Worm (Caenorhabditis elegans) whole organism, young adult: Measurements from ENCODE around the gene flcn-1.
"Not testable (repeated sequence)": the region's sequence is repeated elsewhere in the genome, so short reads cannot be mapped to it uniquely, and the experiment has no call there.

Experiments used
- B0019.2 ChIP-seq: fragments of 200-800 bp; sonication (Bioruptor generic); conservative IDR thresholded peaks from 2 replicates; pipeline ENCODE4 v1.3.6; 2022; ENCODE audit warnings: missing genetic modification reagents, missing genetic modification characterization, missing compliant biosample characterization
- D2030.7 ChIP-seq: fragments of 200-800 bp; sonication (Bioruptor generic); IDR thresholded peaks from 2 replicates; pipeline ENCODE4 v1.3.6; 2022; ENCODE audit warnings: missing genetic modification reagents, missing genetic modification characterization, missing compliant biosample characterization
- F22D6.2 ChIP-seq: sonication (generic microtip); optimal IDR thresholded peaks from 2 replicates; lab custom pipeline; 2016; ENCODE audit warnings: mild to moderate bottlenecking, missing genetic modification characterization, missing compliant biosample characterization
- F23B12.7 ChIP-seq: sonication (generic microtip); optimal IDR thresholded peaks from 2 replicates; lab custom pipeline; 2017; ENCODE audit warnings: missing genetic modification characterization, mild to moderate bottlenecking, missing compliant biosample characterization, antibody characterized with exemption, moderate library complexity; ENCODE audit not compliant: insufficient read depth
- F33H1.4 ChIP-seq: fragments of 200-800 bp; sonication (Bioruptor generic); IDR thresholded peaks from 2 replicates; pipeline ENCODE4 v1.3.6; 2022; ENCODE audit warnings: missing genetic modification reagents, missing genetic modification characterization, missing compliant biosample characterization
- F39B2.1 ChIP-seq: fragments of 200-800 bp; sonication (Bioruptor generic); IDR thresholded peaks from 2 replicates; pipeline ENCODE4 v1.3.6; 2022; ENCODE audit warnings: missing genetic modification reagents, missing genetic modification characterization, missing compliant biosample characterization
- F52B5.7 ChIP-seq: sonication (generic microtip); optimal IDR thresholded peaks from 2 replicates; lab custom pipeline; 2016; ENCODE audit warnings: mild to moderate bottlenecking, missing genetic modification characterization, missing compliant biosample characterization
- Y53G8AR.9 ChIP-seq: fragments of 200-800 bp; sonication (Bioruptor generic); conservative IDR thresholded peaks from 2 replicates; pipeline ENCODE4 v1.3.6; 2022; ENCODE audit warnings: missing genetic modification reagents, missing genetic modification characterization, missing compliant biosample characterization
- Y56A3A.18 ChIP-seq: fragments of 200-800 bp; sonication (Bioruptor generic); IDR thresholded peaks from 2 replicates; pipeline ENCODE4 v1.3.6; 2022; ENCODE audit warnings: missing genetic modification reagents, missing genetic modification characterization, missing compliant biosample characterization
- ama-1 ChIP-seq, 3 experiments: fragments of 150-350 bp in 1 of 3; sonication (generic microtip) in 2 of 3; optimal IDR thresholded peaks; 2 replicates each; lab custom pipeline; 2014 to 2018; ENCODE audit warnings: missing biosample characterization in 2 of 3, missing genetic modification characterization in 2 of 3, missing genetic modification reagents in 2 of 3
- athp-1 ChIP-seq: sonication (generic microtip); optimal IDR thresholded peaks from 2 replicates; lab custom pipeline; 2017; ENCODE audit warnings: mild to moderate bottlenecking, missing genetic modification characterization, missing compliant biosample characterization
- bed-2 ChIP-seq: fragments of 200-800 bp; sonication (Bioruptor generic); IDR thresholded peaks from 2 replicates; pipeline ENCODE4 v1.3.6; 2022; ENCODE audit warnings: missing genetic modification reagents, missing genetic modification characterization, missing compliant biosample characterization
- ceh-100 ChIP-seq: fragments of 200-800 bp; sonication (Bioruptor generic); IDR thresholded peaks from 2 replicates; pipeline ENCODE4 v1.3.6; 2022; ENCODE audit warnings: missing genetic modification reagents, missing genetic modification characterization, missing compliant biosample characterization
- ceh-40 ChIP-seq: fragments of 200-800 bp; sonication (Bioruptor generic); IDR thresholded peaks from 2 replicates; pipeline ENCODE4 v1.3.6; 2022; ENCODE audit warnings: missing genetic modification characterization, missing compliant biosample characterization
- efl-1 ChIP-seq: fragments of 150-350 bp; optimal IDR thresholded peaks from 2 replicates; lab custom pipeline; 2014; ENCODE audit warnings: missing biosample characterization, missing genetic modification reagents, missing genetic modification characterization
- hrde-1 ChIP-seq: sonication (generic microtip); optimal IDR thresholded peaks from 2 replicates; lab custom pipeline; 2016; ENCODE audit warnings: missing genetic modification characterization, mild to moderate bottlenecking, missing compliant biosample characterization, moderate library complexity, missing genotype, missing genetic modification reagents, borderline replicate concordance
- lsl-1 ChIP-seq: fragments of 200-800 bp; sonication (Bioruptor generic); optimal IDR thresholded peaks from 2 replicates; lab custom pipeline; 2018; ENCODE audit warnings: mild to moderate bottlenecking, missing genetic modification characterization, moderate library complexity, missing compliant biosample characterization
- madf-3 ChIP-seq: fragments of 200-800 bp; sonication (Bioruptor generic); IDR thresholded peaks from 2 replicates; pipeline ENCODE4 v1.3.6; 2022; ENCODE audit warnings: missing genetic modification reagents, missing genetic modification characterization, missing compliant biosample characterization
- madf-6 ChIP-seq: fragments of 200-800 bp; sonication (Bioruptor generic); IDR thresholded peaks from 2 replicates; pipeline ENCODE4 v1.3.6; 2022; ENCODE audit warnings: missing genetic modification reagents, missing genetic modification characterization, missing compliant biosample characterization
- mel-28 ChIP-seq: sonication (generic microtip); optimal IDR thresholded peaks from 2 replicates; lab custom pipeline; 2016; ENCODE audit warnings: borderline replicate concordance, mild to moderate bottlenecking, missing genetic modification characterization, missing compliant biosample characterization
- mes-4 ChIP-seq: sonication (generic microtip); optimal IDR thresholded peaks from 2 replicates; lab custom pipeline; 2016; ENCODE audit warnings: missing genotype, missing genetic modification characterization, missing compliant biosample characterization
- nfya-2 ChIP-seq: fragments of 200-800 bp; sonication (Bioruptor generic); IDR thresholded peaks from 2 replicates; pipeline ENCODE4 v1.3.6; 2022; ENCODE audit warnings: missing genetic modification reagents, missing genetic modification characterization, missing compliant biosample characterization
- nhr-179 ChIP-seq: sonication (generic microtip); optimal IDR thresholded peaks from 2 replicates; lab custom pipeline; 2016; ENCODE audit warnings: mild to moderate bottlenecking, missing genetic modification characterization, missing compliant biosample characterization
- nhr-80 ChIP-seq: sonication (generic microtip); optimal IDR thresholded peaks from 2 replicates; lab custom pipeline; 2016; ENCODE audit warnings: missing genetic modification characterization, missing compliant biosample characterization
- rec-8 ChIP-seq, 2 experiments: sonication (generic microtip); optimal IDR thresholded peaks; 2 replicates each; lab custom pipeline; 2016; ENCODE audit warnings: mild to moderate bottlenecking in 2 of 2, missing genetic modification characterization in 2 of 2, missing genetic modification reagents in 2 of 2, missing genotype in 2 of 2, missing biosample characterization in 1 of 2, missing compliant biosample characterization in 1 of 2, moderate library complexity in 1 of 2
- snpc-3.4 ChIP-seq: sonication (generic microtip); optimal IDR thresholded peaks from 2 replicates; lab custom pipeline; 2017; ENCODE audit warnings: missing genetic modification characterization, mild to moderate bottlenecking, missing compliant biosample characterization, antibody characterized with exemption, moderate library complexity, missing genotype, missing genetic modification reagents
- sptf-2 ChIP-seq: fragments of 200-800 bp; sonication (Bioruptor generic); optimal IDR thresholded peaks from 2 replicates; lab custom pipeline; 2018; ENCODE audit warnings: mild to moderate bottlenecking, missing genetic modification characterization, missing compliant biosample characterization
- tlf-1 ChIP-seq: fragments of 200-800 bp; sonication (Bioruptor generic); optimal IDR thresholded peaks from 2 replicates; lab custom pipeline; 2018; ENCODE audit warnings: mild to moderate bottlenecking, missing genetic modification characterization, missing compliant biosample characterization
- unc-130 ChIP-seq: sonication (generic microtip); optimal IDR thresholded peaks from 2 replicates; lab custom pipeline; 2016; ENCODE audit warnings: missing genetic modification reagents, missing genetic modification characterization, missing compliant biosample characterization
- zim-3 ChIP-seq: sonication (generic microtip); optimal IDR thresholded peaks from 2 replicates; lab custom pipeline; 2017; ENCODE audit warnings: mild to moderate bottlenecking, missing genetic modification characterization, moderate library complexity, missing compliant biosample characterization
- ztf-18 ChIP-seq: sonication (generic microtip); optimal IDR thresholded peaks from 2 replicates; lab custom pipeline; 2016; ENCODE audit warnings: missing genotype, mild to moderate bottlenecking, missing genetic modification characterization, missing compliant biosample characterization
- ztf-22 ChIP-seq: fragments of 200-800 bp; sonication (Bioruptor generic); optimal IDR thresholded peaks from 2 replicates; lab custom pipeline; 2018; ENCODE audit warnings: mild to moderate bottlenecking, missing genetic modification characterization, moderate library complexity, missing compliant biosample characterization
- ztf-6 ChIP-seq: fragments of 200-800 bp; sonication (Bioruptor generic); IDR thresholded peaks from 2 replicates; pipeline ENCODE4 v1.3.6; 2022; ENCODE audit warnings: missing genetic modification reagents, missing genetic modification characterization, missing compliant biosample characterization

flcn-1 gene

ce11 chrII:6975725-6976124 is 47.2 kb downstream of the flcn-1 start:
- TF ChIP-seq unc-130 (no peak), bed-2 (GFP tag; lab: Robert Waterston, UW) (no peak), rec-8 (tag; optimal IDR thresholded peaks at IDR 0.05; lab: Kevin White, UChicago) (peak in 1 of 2 experiments; percentile 1), snpc-3.4 (peak; percentile 1), lsl-1 (peak; percentile 55), madf-6 (GFP tag; lab: Robert Waterston, UW) (peak; percentile 45; the same call in 1 of the 2 replicates)

ce11 chrII:6977732-6978131 is 49.2 kb downstream of the flcn-1 start, which contains the start of gene C15F1.8:
Gene C15F1.8, minus strand, starts transcription at chrII:6977832.
- TF ChIP-seq ceh-40 (GFP tag; lab: Robert Waterston, UW); F22D6.2 (tag; lab: Kevin White, UChicago); nfya-2: not testable (repeated sequence)
- TF ChIP-seq, all 124 proteins: peak for 0; not testable (repeated sequence) for 124

ce11 chrII:6978908-6979307 is 50.3 kb downstream of the flcn-1 start:
- TF ChIP-seq nhr-179 (tag; lab: Kevin White, UChicago) (no peak), athp-1 (tag; lab: Kevin White, UChicago) (no peak), F33H1.4 (GFP tag; lab: Robert Waterston, UW) (no peak), F52B5.7 (tag; lab: Kevin White, UChicago) (no peak), snpc-3.4 (no peak), ceh-100 (GFP tag; lab: Robert Waterston, UW) (no peak), Y56A3A.18 (GFP tag; lab: Robert Waterston, UW) (no peak), efl-1 (GFP tag; lab: Kevin White, UChicago) (no peak), mes-4 (tag; lab: Kevin White, UChicago) (no peak), Y53G8AR.9 (GFP tag; lab: Robert Waterston, UW) (no peak), ztf-22 (GFP tag; lab: Kevin White, UChicago) (no peak), zim-3 (tag; lab: Kevin White, UChicago) (no peak), tlf-1 (GFP tag; lab: Kevin White, UChicago) (no peak), sptf-2 (GFP tag; lab: Kevin White, UChicago) (no peak), hrde-1 (tag; lab: Kevin White, UChicago) (no peak), F23B12.7 (no peak)

- TF ChIP-seq mel-28 (tag; lab: Kevin White, UChicago) (no peak), nhr-80 (tag; lab: Kevin White, UChicago) (no peak), B0019.2 (GFP tag; lab: Robert Waterston, UW) (no peak), madf-3 (no peak), ztf-6 (no peak), ztf-18 (tag; lab: Kevin White, UChicago) (no peak), D2030.7 (GFP tag; lab: Robert Waterston, UW) (no peak), F39B2.1 (GFP tag; lab: Robert Waterston, UW) (no peak), ama-1 (optimal IDR thresholded peaks at IDR 0.05; lab: Kevin White, UChicago) (no peak), ama-1 (GFP tag; optimal IDR thresholded peaks at IDR 0.05; lab: Kevin White, UChicago) (no peak)
- TF ChIP-seq, all 124 proteins: peak for 0
Observed at ce11 chrII:6979646-6980045, 51.1 kb downstream of the flcn-1 start, which contains the start of gene C15F1.2. Gene C15F1.2, plus strand, starts transcription at chrII:6979953.
